Fruit fly (Drosophila melanogaster): ENCODE measurements around the gene CG13014.
A peak's percentile ranks its signal among the peaks of the same experiment; 100 is the strongest.

CG13014 gene

dm6 chrX:16573659-16574058, 14.0 kb upstream of the CG13014 start (continued):
- TF ChIP-seq Dip3 (GFP tag; optimal IDR thresholded peaks at IDR 0.05), result no peak
- no peak for TF ChIP-seq en (GFP tag; optimal IDR thresholded peaks at IDR 0.05)
- no peak for TF ChIP-seq CG2116 (GFP tag; optimal IDR thresholded peaks at IDR 0.05)
- peak; percentile 5 for TF ChIP-seq B-H2 (GFP tag; optimal IDR thresholded peaks at IDR 0.05)
- no peak for TF ChIP-seq da (GFP tag; optimal IDR thresholded peaks at IDR 0.05)
- no peak for TF ChIP-seq vnd (GFP tag; IDR thresholded peaks at IDR 0.05; ENCODE audit: partially characterized antibody)
- TF ChIP-seq CG10209 (GFP tag; optimal IDR thresholded peaks at IDR 0.05), result peak; percentile 30
- TF ChIP-seq Atf6 (GFP tag; IDR thresholded peaks at IDR 0.05), result peak; percentile 77
- no peak for TF ChIP-seq az2 (GFP tag; optimal IDR thresholded peaks at IDR 0.05)
- no peak for TF ChIP-seq sc (optimal IDR thresholded peaks at IDR 0.05)
- TF ChIP-seq sc (GFP tag; optimal IDR thresholded peaks at IDR 0.05), result no peak
- no peak for TF ChIP-seq Ssrp (tag; optimal IDR thresholded peaks at IDR 0.05)
- 0 out of 2 replicates have a peak, but pooled peaks have one; percentile 26 for TF ChIP-seq CG11247 (GFP tag; IDR thresholded peaks at IDR 0.05)
- TF ChIP-seq lilli (GFP tag; optimal IDR thresholded peaks at IDR 0.05), result no peak
- TF ChIP-seq CG6654 (GFP tag; optimal IDR thresholded peaks at IDR 0.05), result no peak
- no peak for TF ChIP-seq Myb (GFP tag; optimal IDR thresholded peaks at IDR 0.05)
- TF ChIP-seq Ptx1 (GFP tag; IDR thresholded peaks at IDR 0.05), result no peak
- TF ChIP-seq rib (GFP tag; IDR thresholded peaks at IDR 0.05), result no peak
- no peak for TF ChIP-seq Gug (GFP tag; IDR thresholded peaks at IDR 0.05)
- peak; percentile 35 for TF ChIP-seq dmrt99B (tag; optimal IDR thresholded peaks at IDR 0.05)
- no peak for TF ChIP-seq sna (GFP tag; IDR thresholded peaks at IDR 0.05; ENCODE audit: partially characterized antibody)
- peak; percentile 11 for TF ChIP-seq pnt (GFP tag; optimal IDR thresholded peaks at IDR 0.05)
- no peak for TF ChIP-seq insv (GFP tag; optimal IDR thresholded peaks at IDR 0.05)
- TF ChIP-seq ac (GFP tag; optimal IDR thresholded peaks at IDR 0.05), result peak; percentile 8
- TF ChIP-seq CG17568 (GFP tag; optimal IDR thresholded peaks at IDR 0.05), result peak; percentile 71
- TF ChIP-seq tx (GFP tag; optimal IDR thresholded peaks at IDR 0.05), result no peak
- no peak for TF ChIP-seq Ravus (GFP tag; IDR thresholded peaks at IDR 0.05)
- TF ChIP-seq Poxn (GFP tag; IDR thresholded peaks at IDR 0.05), result no peak
- no peak for TF ChIP-seq CG10565 (GFP tag; optimal IDR thresholded peaks at IDR 0.05)
- TF ChIP-seq CG7928 (GFP tag; optimal IDR thresholded peaks at IDR 0.05), result no peak
- TF ChIP-seq BtbVII (GFP tag; optimal IDR thresholded peaks at IDR 0.05), result peak; percentile 65
- no peak for TF ChIP-seq grau (tag; optimal IDR thresholded peaks at IDR 0.05)
- no peak for TF ChIP-seq CG4424 (GFP tag; optimal IDR thresholded peaks at IDR 0.05)
- no peak for TF ChIP-seq so (GFP tag; IDR thresholded peaks at IDR 0.05)
- peak; percentile 29 for TF ChIP-seq CG12769 (tag; optimal IDR thresholded peaks at IDR 0.05)
- TF ChIP-seq Lpt (GFP tag; optimal IDR thresholded peaks at IDR 0.05), result no peak
- TF ChIP-seq bbx (GFP tag; IDR thresholded peaks at IDR 0.05; ENCODE audit: partially characterized antibody), result no peak
- no peak for TF ChIP-seq CG12155 (GFP tag; optimal IDR thresholded peaks at IDR 0.05)
- TF ChIP-seq CG33557 (GFP tag; optimal IDR thresholded peaks at IDR 0.05), result peak; percentile 39
- TF ChIP-seq Vsx1 (GFP tag; optimal IDR thresholded peaks at IDR 0.05), result peak; percentile 63
- peak; percentile 85 for TF ChIP-seq Med (GFP tag)
- no peak for TF ChIP-seq pros (GFP tag; optimal IDR thresholded peaks at IDR 0.05)
- TF ChIP-seq Camta (GFP tag; optimal IDR thresholded peaks at IDR 0.05), result no peak
- TF ChIP-seq CG3163 (GFP tag; optimal IDR thresholded peaks at IDR 0.05), result no peak
- no peak for TF ChIP-seq MBD-R2 (GFP tag; IDR thresholded peaks at IDR 0.05)
- no peak for TF ChIP-seq bowl (GFP tag; IDR thresholded peaks at IDR 0.05)
- TF ChIP-seq CG30403 (GFP tag; optimal IDR thresholded peaks at IDR 0.05), result no peak
- no peak for TF ChIP-seq CG12299 (tag; optimal IDR thresholded peaks at IDR 0.05)
- TF ChIP-seq NfI (GFP tag; optimal IDR thresholded peaks at IDR 0.05), result peak; percentile 10
- TF ChIP-seq eve (GFP tag; optimal IDR thresholded peaks at IDR 0.05), result no peak
- TF ChIP-seq her (GFP tag; optimal IDR thresholded peaks at IDR 0.05), result peak; percentile 20
- no peak for TF ChIP-seq Spps (tag; optimal IDR thresholded peaks at IDR 0.05)

Data from whole organism, embryonic.